Worm (Caenorhabditis elegans): ENCODE data around the gene exc-9.

ce11 chrIV:7957504-7957903 is 16.7 kb upstream of the exc-9 start, which contains the start of gene frpr-10:
- TF ChIP-seq snpc-4 (tag; optimal IDR thresholded peaks at IDR 0.05) (no peak), sptf-1 (tag; optimal IDR thresholded peaks at IDR 0.05) (no peak), lsy-2 (tag; optimal IDR thresholded peaks at IDR 0.05) (no peak), ces-1 (GFP tag; optimal IDR thresholded peaks at IDR 0.05) (no peak), nhr-12 (tag; optimal IDR thresholded peaks at IDR 0.05) (no peak), nhr-76 (tag; optimal IDR thresholded peaks at IDR 0.05) (no peak), ztf-11 (tag; optimal IDR thresholded peaks at IDR 0.05) (no peak), blmp-1 (tag; optimal IDR thresholded peaks at IDR 0.05) (no peak), lin-32 (GFP tag; optimal IDR thresholded peaks at IDR 0.05) (no peak), ceh-39 (tag; optimal IDR thresholded peaks at IDR 0.05) (no peak)
